Worm (Caenorhabditis elegans): ENCODE data around the gene ceh-31.

Gene ceh-31

ce11 chrX:3025145-3025544 lies 45.1 kb downstream of the ceh-31 start:
- TF ChIP-seq ZK546.5 (tag; optimal IDR thresholded peaks at IDR 0.05) = no peak
- TF ChIP-seq nhr-11 (tag; optimal IDR thresholded peaks at IDR 0.05) = no peak
- no peak for TF ChIP-seq nhr-23 (tag; optimal IDR thresholded peaks at IDR 0.05)
- TF ChIP-seq dmd-4 (tag; optimal IDR thresholded peaks at IDR 0.05) = no peak
- TF ChIP-seq F13H6.1 (tag; optimal IDR thresholded peaks at IDR 0.05) = no peak
- TF ChIP-seq nhr-129 (tag; optimal IDR thresholded peaks at IDR 0.05) = peak; percentile 27
- no peak for TF ChIP-seq ztf-1 (GFP tag; conservative IDR thresholded peaks at IDR 0.05)
- no peak for TF ChIP-seq blmp-1 (tag; optimal IDR thresholded peaks at IDR 0.05; ENCODE audit: insufficient read depth)
- TF ChIP-seq unc-55 (GFP tag; optimal IDR thresholded peaks at IDR 0.05) = no peak
- no peak for TF ChIP-seq Y55F3AM.14 (GFP tag; optimal IDR thresholded peaks at IDR 0.05)
- TF ChIP-seq mab-5 (tag; optimal IDR thresholded peaks at IDR 0.05) = no peak
- TF ChIP-seq ceh-82 (tag; optimal IDR thresholded peaks at IDR 0.05) = no peak
- TF ChIP-seq sma-9 (GFP tag; optimal IDR thresholded peaks at IDR 0.05) = peak; percentile 8
- TF ChIP-seq sma-9 (tag; optimal IDR thresholded peaks at IDR 0.05) = no peak
- TF ChIP-seq elt-3 (tag; optimal IDR thresholded peaks at IDR 0.05) = no peak
- no peak for TF ChIP-seq C34F6.9 (tag; optimal IDR thresholded peaks at IDR 0.05)
- no peak for TF ChIP-seq nhr-10 (tag; optimal IDR thresholded peaks at IDR 0.05)
- TF ChIP-seq lin-13 (GFP tag; optimal IDR thresholded peaks at IDR 0.05) = no peak
- no peak for TF ChIP-seq fos-1 (tag; optimal IDR thresholded peaks at IDR 0.05)
- TF ChIP-seq aly-2 (tag; optimal IDR thresholded peaks at IDR 0.05) = no peak
- peak; percentile 28 for TF ChIP-seq nhr-21 (tag; optimal IDR thresholded peaks at IDR 0.05)

- TF ChIP-seq aly-2 (tag; optimal IDR thresholded peaks at IDR 0.05) (no peak), gmeb-1 (tag; optimal IDR thresholded peaks at IDR 0.05) (no peak), zag-1 (tag; optimal IDR thresholded peaks at IDR 0.05) (peak; percentile 19), lsy-2 (tag; optimal IDR thresholded peaks at IDR 0.05) (peak in 1 of 2 experiments; percentile 3), ceh-82 (tag; optimal IDR thresholded peaks at IDR 0.05) (no peak), nhr-237 (tag; optimal IDR thresholded peaks at IDR 0.05) (no peak), nhr-6 (tag; optimal IDR thresholded peaks at IDR 0.05) (no peak), nhr-10 (tag; optimal IDR thresholded peaks at IDR 0.05) (no peak), nhr-23 (tag; optimal IDR thresholded peaks at IDR 0.05) (no peak), ztf-11 (tag; optimal IDR thresholded peaks at IDR 0.05) (no peak), sem-4 (tag; optimal IDR thresholded peaks at IDR 0.05) (peak; percentile 9), nhr-11 (tag; optimal IDR thresholded peaks at IDR 0.05) (no peak), ztf-1 (GFP tag; conservative IDR thresholded peaks at IDR 0.05) (no peak), lin-39 (tag; optimal IDR thresholded peaks at IDR 0.05) (no peak), lin-11 (tag; optimal IDR thresholded peaks at IDR 0.05) (no peak), dmd-4 (tag; optimal IDR thresholded peaks at IDR 0.05) (no peak)
Observed at ce11 chrX:3024637-3025113, 45.5 kb downstream of the ceh-31 start, which contains the start of gene aqp-7. aqp-7 (plus strand) TSS chrX:3025063.

ce11 chrX:3023552-3024183 lies 46.6 kb downstream of the ceh-31 start:
- no peak for TF ChIP-seq sem-4 (tag; optimal IDR thresholded peaks at IDR 0.05)
- TF ChIP-seq lin-13 (GFP tag; optimal IDR thresholded peaks at IDR 0.05) = no peak
- no peak for TF ChIP-seq lin-39 (tag; optimal IDR thresholded peaks at IDR 0.05)
- no peak for TF ChIP-seq blmp-1 (tag; optimal IDR thresholded peaks at IDR 0.05; ENCODE audit: insufficient read depth)
- peak; percentile 54 for TF ChIP-seq ama-1 (optimal IDR thresholded peaks at IDR 0.05)
- no peak for TF ChIP-seq unc-62 (GFP tag; optimal IDR thresholded peaks at IDR 0.05)
- no peak for TF ChIP-seq peb-1 (tag; optimal IDR thresholded peaks at IDR 0.05)
- TF ChIP-seq egl-27 (tag; optimal IDR thresholded peaks at IDR 0.05) = no peak
- no peak for TF ChIP-seq dmd-4 (tag; optimal IDR thresholded peaks at IDR 0.05)
- TF ChIP-seq nhr-25 (tag; optimal IDR thresholded peaks at IDR 0.05) = no peak
- TF ChIP-seq unc-55 (GFP tag; optimal IDR thresholded peaks at IDR 0.05) = no peak
- TF ChIP-seq nhr-10 (tag; optimal IDR thresholded peaks at IDR 0.05) = no peak
- no peak for TF ChIP-seq ZK546.5 (tag; optimal IDR thresholded peaks at IDR 0.05)
- no peak for TF ChIP-seq mab-5 (tag; optimal IDR thresholded peaks at IDR 0.05)
- no peak for TF ChIP-seq nhr-237 (tag; optimal IDR thresholded peaks at IDR 0.05)
- no peak for TF ChIP-seq elt-3 (tag; optimal IDR thresholded peaks at IDR 0.05)
- no peak for TF ChIP-seq ztf-1 (GFP tag; conservative IDR thresholded peaks at IDR 0.05)
- TF ChIP-seq nhr-77 (tag; optimal IDR thresholded peaks at IDR 0.05) = no peak
- no peak for TF ChIP-seq nhr-23 (tag; optimal IDR thresholded peaks at IDR 0.05)
- TF ChIP-seq mbf-1 (tag; optimal IDR thresholded peaks at IDR 0.05) = no peak
- peak; percentile 78 for TF ChIP-seq sma-9 (GFP tag; optimal IDR thresholded peaks at IDR 0.05)
- no peak for TF ChIP-seq sma-9 (tag; optimal IDR thresholded peaks at IDR 0.05)
- TF ChIP-seq ceh-82 (tag; optimal IDR thresholded peaks at IDR 0.05) = no peak
- TF ChIP-seq skn-1 (tag; optimal IDR thresholded peaks at IDR 0.05) = no peak
- no peak for TF ChIP-seq R02D3.7 (tag; optimal IDR thresholded peaks at IDR 0.05)
- no peak for TF ChIP-seq ztf-11 (tag; optimal IDR thresholded peaks at IDR 0.05)
- no peak for TF ChIP-seq alr-1 (tag; optimal IDR thresholded peaks at IDR 0.05)
- no peak for TF ChIP-seq gmeb-1 (tag; optimal IDR thresholded peaks at IDR 0.05)
- no peak for TF ChIP-seq lin-11 (tag; optimal IDR thresholded peaks at IDR 0.05)
- TF ChIP-seq nhr-21 (tag; optimal IDR thresholded peaks at IDR 0.05) = no peak
- no peak for TF ChIP-seq snpc-4 (tag; optimal IDR thresholded peaks at IDR 0.05)
- TF ChIP-seq C34F6.9 (tag; optimal IDR thresholded peaks at IDR 0.05) = peak; percentile 17
- TF ChIP-seq unc-39 (tag; optimal IDR thresholded peaks at IDR 0.05) = no peak
- TF ChIP-seq ceh-16 (tag; optimal IDR thresholded peaks at IDR 0.05) = no peak
- TF ChIP-seq Y55F3AM.14 (GFP tag; optimal IDR thresholded peaks at IDR 0.05) = no peak
- no peak for TF ChIP-seq fos-1 (tag; optimal IDR thresholded peaks at IDR 0.05)
- TF ChIP-seq crh-2 (tag; optimal IDR thresholded peaks at IDR 0.05) = no peak
- TF ChIP-seq nhr-6 (tag; optimal IDR thresholded peaks at IDR 0.05) = no peak
- TF ChIP-seq sma-3 (GFP tag; optimal IDR thresholded peaks at IDR 0.05) = no peak
- no peak for TF ChIP-seq nhr-12 (tag; optimal IDR thresholded peaks at IDR 0.05)

Measured in whole organism, L2 larva.